Fruit fly (Drosophila melanogaster) whole organism, embryonic: ENCODE data around the gene Tusp.

Experiments
- Antp ChIP-seq: fragments of 200-800 bp; sonication (Bioruptor generic); optimal IDR thresholded peaks from 3 replicates; lab custom pipeline; 2016; ENCODE audit warnings: missing biosample characterization, missing genetic modification characterization
- Asciz ChIP-seq: fragments of 200-800 bp; sonication (Bioruptor generic); optimal IDR thresholded peaks from 2 replicates; lab custom pipeline; 2017; ENCODE audit warnings: missing biosample characterization, mild to moderate bottlenecking, missing genetic modification characterization, missing genetic modification reagents
- Bteb2 ChIP-seq: fragments of 200-800 bp; sonication (Bioruptor generic); optimal IDR thresholded peaks from 2 replicates; lab custom pipeline; 2016; ENCODE audit warnings: missing biosample characterization, missing genetic modification characterization
- CG1024 ChIP-seq: fragments of 200-800 bp; sonication (Bioruptor generic); IDR thresholded peaks from 2 replicates; pipeline ENCODE4 v1.3.6; 2022; ENCODE audit warnings: missing biosample characterization, missing genetic modification characterization
- CG10462 ChIP-seq: fragments of 200-800 bp; sonication (Bioruptor generic); optimal IDR thresholded peaks from 2 replicates; lab custom pipeline; 2016; ENCODE audit warnings: missing biosample characterization, missing genetic modification characterization
- CG10979 ChIP-seq: fragments of 200-800 bp; sonication (Bioruptor generic); optimal IDR thresholded peaks from 2 replicates; lab custom pipeline; 2018; ENCODE audit warnings: missing biosample characterization, mild to moderate bottlenecking, missing genetic modification characterization, moderate library complexity
- CG1233 ChIP-seq: fragments of 200-800 bp; sonication (Bioruptor generic); optimal IDR thresholded peaks from 4 replicates; lab custom pipeline; 2018; ENCODE audit warnings: missing biosample characterization, mild to moderate bottlenecking, missing genetic modification characterization
- CG12942 ChIP-seq: fragments of 200-800 bp; sonication (Bioruptor generic); optimal IDR thresholded peaks from 3 replicates; lab custom pipeline; 2016; ENCODE audit warnings: missing biosample characterization, missing genetic modification characterization
- CG13123 ChIP-seq: fragments of 200-800 bp; sonication (Bioruptor generic); optimal IDR thresholded peaks from 2 replicates; lab custom pipeline; 2016; ENCODE audit warnings: missing biosample characterization, missing genetic modification characterization
- CG14014 ChIP-seq: fragments of 200-800 bp; sonication (Bioruptor generic); IDR thresholded peaks from 2 replicates; pipeline ENCODE4 v1.3.6; 2022; ENCODE audit warnings: missing biosample characterization, missing genetic modification characterization
- CG1602 ChIP-seq: fragments of 200-800 bp; sonication (Bioruptor generic); optimal IDR thresholded peaks from 3 replicates; lab custom pipeline; 2016; ENCODE audit warnings: missing biosample characterization, missing genetic modification characterization
- CG1647 ChIP-seq: fragments of 200-800 bp; sonication (Bioruptor generic); optimal IDR thresholded peaks from 3 replicates; lab custom pipeline; 2016; ENCODE audit warnings: missing biosample characterization, missing genetic modification characterization
- CG16813 ChIP-seq: fragments of 200-800 bp; sonication (Bioruptor generic); IDR thresholded peaks from 3 replicates; pipeline ENCODE4 v1.3.6; 2022; ENCODE audit warnings: missing biosample characterization, missing genetic modification characterization; ENCODE audit not compliant: partially characterized antibody
- CG16815 ChIP-seq: fragments of 200-800 bp; sonication (Bioruptor generic); optimal IDR thresholded peaks from 3 replicates; lab custom pipeline; 2017; ENCODE audit warnings: missing biosample characterization, mild to moderate bottlenecking, missing genetic modification characterization
- CG17186 ChIP-seq: fragments of 200-800 bp; sonication (Bioruptor generic); optimal IDR thresholded peaks from 3 replicates; lab custom pipeline; 2017; ENCODE audit warnings: missing biosample characterization, missing genetic modification reagents, missing genetic modification characterization
- CG2199 ChIP-seq: fragments of 200-800 bp; sonication (Bioruptor generic); IDR thresholded peaks from 3 replicates; pipeline ENCODE4 v1.3.6; 2022; ENCODE audit warnings: missing biosample characterization, missing genetic modification characterization
- CG43689 ChIP-seq: fragments of 200-800 bp; sonication (Bioruptor generic); IDR thresholded peaks from 2 replicates; pipeline ENCODE4 v1.3.6; 2022; ENCODE audit warnings: missing biosample characterization, missing genetic modification characterization
- CG5953 ChIP-seq: fragments of 200-800 bp; sonication (Bioruptor generic); IDR thresholded peaks from 2 replicates; pipeline ENCODE4 v1.3.6; 2022; ENCODE audit warnings: missing biosample characterization, missing genetic modification characterization
- CG6765 ChIP-seq: fragments of 200-800 bp; sonication (Bioruptor generic); optimal IDR thresholded peaks from 3 replicates; lab custom pipeline; 2017; ENCODE audit warnings: missing biosample characterization, mild to moderate bottlenecking, missing genetic modification characterization
- CG7745 ChIP-seq: fragments of 200-800 bp; sonication (Bioruptor generic); optimal IDR thresholded peaks from 2 replicates; lab custom pipeline; 2018; ENCODE audit warnings: missing biosample characterization, mild to moderate bottlenecking, missing genetic modification characterization, moderate library complexity
- CG7839 ChIP-seq: fragments of 200-800 bp; sonication (Bioruptor generic); optimal IDR thresholded peaks from 3 replicates; lab custom pipeline; 2018; ENCODE audit warnings: missing biosample characterization, mild to moderate bottlenecking, missing genetic modification characterization, moderate library complexity
- CG7963 ChIP-seq: fragments of 200-800 bp; sonication (Bioruptor generic); IDR thresholded peaks from 3 replicates; pipeline ENCODE4 v1.3.6; 2022; ENCODE audit warnings: missing biosample characterization, missing genetic modification characterization; ENCODE audit not compliant: partially characterized antibody
- CG8290 ChIP-seq, 3 experiments: fragments of 200-800 bp; sonication (Bioruptor generic); optimal IDR thresholded peaks; 2 replicates each; lab custom pipeline; 2016 to 2019; ENCODE audit warnings: missing biosample characterization in 3 of 3, missing genetic modification characterization in 3 of 3, mild to moderate bottlenecking in 2 of 3, moderate library complexity in 1 of 3
- CHES-1-like ChIP-seq: fragments of 200-800 bp; sonication (Bioruptor generic); optimal IDR thresholded peaks from 2 replicates; lab custom pipeline; 2016; ENCODE audit warnings: missing biosample characterization, missing genetic modification characterization
- H15 ChIP-seq: fragments of 200-800 bp; sonication (Bioruptor generic); IDR thresholded peaks from 3 replicates; pipeline ENCODE4 v1.3.6; 2022; ENCODE audit warnings: missing biosample characterization, missing genetic modification characterization
- HHEX ChIP-seq: fragments of 200-800 bp; sonication (Bioruptor generic); optimal IDR thresholded peaks from 3 replicates; lab custom pipeline; 2017; ENCODE audit warnings: missing biosample characterization, mild to moderate bottlenecking, missing genetic modification characterization, missing genetic modification reagents
- Hmx ChIP-seq: fragments of 200-800 bp; sonication (Bioruptor generic); optimal IDR thresholded peaks from 2 replicates; lab custom pipeline; 2016; ENCODE audit warnings: missing biosample characterization, missing genetic modification characterization
- Lim3 ChIP-seq: fragments of 200-800 bp; sonication (Bioruptor generic); IDR thresholded peaks from 2 replicates; pipeline ENCODE4 v1.3.6; 2022; ENCODE audit warnings: missing biosample characterization, missing genetic modification characterization
- Mrtf ChIP-seq: fragments of 200-800 bp; sonication (Bioruptor generic); IDR thresholded peaks from 3 replicates; pipeline ENCODE4 v1.3.6; 2022; ENCODE audit warnings: missing biosample characterization, missing genetic modification characterization
- NC2β ChIP-seq: fragments of 200-800 bp; sonication (Bioruptor generic); optimal IDR thresholded peaks from 2 replicates; lab custom pipeline; 2016; ENCODE audit warnings: missing biosample characterization, missing genetic modification characterization
- Nf-YA ChIP-seq: fragments of 200-800 bp; sonication (Bioruptor generic); IDR thresholded peaks from 2 replicates; pipeline ENCODE4 v1.3.6; 2022; ENCODE audit warnings: missing biosample characterization, missing genetic modification characterization
- Spps ChIP-seq: fragments of 200-800 bp; sonication (Bioruptor generic); optimal IDR thresholded peaks from 2 replicates; lab custom pipeline; 2018; ENCODE audit warnings: missing biosample characterization, mild to moderate bottlenecking, missing genetic modification characterization
- Sry-β ChIP-seq: fragments of 200-800 bp; sonication (Bioruptor generic); optimal IDR thresholded peaks from 2 replicates; lab custom pipeline; 2018; ENCODE audit warnings: missing biosample characterization, mild to moderate bottlenecking, missing genetic modification characterization, moderate library complexity
- abd-A ChIP-seq: fragments of 200-800 bp; sonication (Bioruptor generic); optimal IDR thresholded peaks from 3 replicates; lab custom pipeline; 2019; ENCODE audit warnings: missing biosample characterization, mild to moderate bottlenecking, missing genetic modification characterization, moderate library complexity
- bowl ChIP-seq: fragments of 200-800 bp; sonication (Bioruptor generic); IDR thresholded peaks from 2 replicates; pipeline ENCODE4 v1.3.6; 2022; ENCODE audit warnings: missing biosample characterization, missing genetic modification characterization
- br ChIP-seq: fragments of >200 bp; optimal IDR thresholded peaks from 2 replicates; lab custom pipeline; 2017
- chn ChIP-seq: fragments of 200-800 bp; sonication (Bioruptor generic); optimal IDR thresholded peaks from 2 replicates; lab custom pipeline; 2016; ENCODE audit warnings: missing biosample characterization, missing genetic modification characterization
- crol ChIP-seq: fragments of 200-800 bp; sonication (Bioruptor generic); IDR thresholded peaks from 2 replicates; pipeline ENCODE4 v1.3.6; 2022; ENCODE audit warnings: missing biosample characterization, missing genetic modification characterization
- dan ChIP-seq: fragments of 200-800 bp; sonication (Bioruptor generic); IDR thresholded peaks from 2 replicates; pipeline ENCODE4 v1.3.6; 2022; ENCODE audit warnings: missing biosample characterization, missing genetic modification characterization
- dmrt11E ChIP-seq: fragments of 200-800 bp; sonication (Bioruptor generic); optimal IDR thresholded peaks from 3 replicates; lab custom pipeline; 2018; ENCODE audit warnings: missing biosample characterization, mild to moderate bottlenecking, missing genetic modification characterization, moderate library complexity
- en ChIP-seq: fragments of 200-800 bp; sonication (Bioruptor generic); optimal IDR thresholded peaks from 2 replicates; lab custom pipeline; 2016; ENCODE audit warnings: missing biosample characterization, missing genetic modification characterization
- fd102C ChIP-seq: fragments of 200-800 bp; sonication (Bioruptor generic); optimal IDR thresholded peaks from 2 replicates; lab custom pipeline; 2018; ENCODE audit warnings: missing biosample characterization, mild to moderate bottlenecking, missing genetic modification characterization, moderate library complexity
- gce ChIP-seq: fragments of 200-800 bp; sonication (Bioruptor generic); IDR thresholded peaks from 3 replicates; pipeline ENCODE4 v1.3.6; 2022; ENCODE audit warnings: missing biosample characterization, missing genetic modification characterization
- ham ChIP-seq: fragments of 200-800 bp; sonication (Bioruptor generic); IDR thresholded peaks from 2 replicates; pipeline ENCODE4 v1.3.6; 2022; ENCODE audit warnings: missing biosample characterization, missing genetic modification characterization
- hth ChIP-seq: fragments of >200 bp; optimal IDR thresholded peaks from 2 replicates; lab custom pipeline; 2017; ENCODE audit warnings: inconsistent platforms
- klu ChIP-seq: fragments of 200-800 bp; sonication (Bioruptor generic); IDR thresholded peaks from 2 replicates; pipeline ENCODE4 v1.3.6; 2022; ENCODE audit warnings: missing biosample characterization, missing genetic modification characterization
- p53 ChIP-seq: fragments of 200-800 bp; sonication (Bioruptor generic); optimal IDR thresholded peaks from 2 replicates; lab custom pipeline; 2016; ENCODE audit warnings: missing biosample characterization, missing genetic modification characterization
- ro ChIP-seq: fragments of 200-800 bp; sonication (Bioruptor generic); IDR thresholded peaks from 2 replicates; pipeline ENCODE4 v1.3.6; 2022; ENCODE audit warnings: missing biosample characterization, missing genetic modification characterization
- shn ChIP-seq: fragments of 200-800 bp; sonication (Bioruptor generic); optimal IDR thresholded peaks from 3 replicates; lab custom pipeline; 2016; ENCODE audit warnings: missing biosample characterization, missing genetic modification characterization
- stc ChIP-seq: fragments of 200-800 bp; sonication (Bioruptor generic); IDR thresholded peaks from 2 replicates; pipeline ENCODE4 v1.3.6; 2022; ENCODE audit warnings: missing biosample characterization, missing genetic modification characterization
- twi ChIP-seq: fragments of 200-800 bp; optimal IDR thresholded peaks from 2 replicates; lab custom pipeline; 2019; ENCODE audit warnings: missing biosample characterization, mild to moderate bottlenecking, missing genetic modification characterization, moderate library complexity
- wor ChIP-seq: fragments of 200-800 bp; sonication (Bioruptor generic); IDR thresholded peaks from 2 replicates; pipeline ENCODE4 v1.3.6; 2022; ENCODE audit warnings: missing biosample characterization, missing genetic modification characterization

Tusp gene

DNA sequence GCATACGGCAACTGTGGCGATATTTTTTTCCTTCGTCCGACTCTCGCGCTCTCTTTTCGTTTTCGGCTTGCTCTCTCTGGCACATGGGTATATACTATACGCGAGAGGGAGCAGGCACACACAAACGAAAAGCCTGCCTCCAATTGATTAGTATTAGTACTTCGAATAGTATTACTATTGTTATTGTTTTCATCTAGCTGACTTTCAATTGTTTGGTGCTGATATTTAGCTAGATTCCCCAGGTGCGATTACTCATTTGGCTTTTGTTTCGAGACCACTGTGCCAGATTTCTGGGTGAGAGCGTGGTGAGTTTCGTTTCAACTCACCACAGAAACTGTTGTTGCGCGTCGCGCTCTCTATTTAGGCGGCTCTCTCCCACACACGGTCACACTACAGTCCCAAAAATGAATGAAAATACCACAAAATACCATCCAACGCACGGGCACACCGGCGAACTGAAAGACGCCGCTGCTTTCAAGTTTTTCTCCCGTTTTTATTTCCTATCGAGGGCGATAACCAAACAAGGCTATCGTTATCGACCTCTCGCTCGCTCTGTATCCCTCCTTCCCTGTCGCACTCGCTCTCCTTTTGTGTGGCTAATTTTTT is 26.3 kb upstream of the Tusp start (continued):
- TF ChIP-seq CG10979 (peak; percentile 51), bowl (GFP tag; lab: Robert Waterston, UW) (no peak), CG1647 (GFP tag; lab: Kevin White, UChicago) (no peak), wor (GFP tag; lab: Robert Waterston, UW) (no peak), Hmx (GFP tag; lab: Kevin White, UChicago) (no peak), Nf-YA (GFP tag; lab: Robert Waterston, UW) (no peak), Sry-β (GFP tag; lab: Kevin White, UChicago) (no peak), abd-A (tag; lab: Kevin White, UChicago) (no peak), CG13123 (GFP tag; lab: Kevin White, UChicago) (no peak), CG10462 (GFP tag; lab: Kevin White, UChicago) (no peak), br (no peak), CG1233 (GFP tag; lab: Kevin White, UChicago) (peak; percentile 2), Antp (GFP tag; lab: Kevin White, UChicago) (peak; percentile 43), CG6765 (GFP tag; lab: Kevin White, UChicago) (peak; percentile 67), klu (GFP tag; lab: Robert Waterston, UW) (no peak), Mrtf (no peak), twi (no peak), CG7745 (tag; lab: Kevin White, UChicago) (no peak), gce (no peak), dmrt11E (peak; percentile 14), p53 (no peak), CG14014 (GFP tag; lab: Robert Waterston, UW) (no peak), NC2β (GFP tag; lab: Kevin White, UChicago) (peak; percentile 42), Bteb2 (GFP tag; lab: Kevin White, UChicago) (no peak), ham (no peak), stc (GFP tag; lab: Robert Waterston, UW) (no peak), fd102C (GFP tag; lab: Kevin White, UChicago) (no peak), HHEX (GFP tag; lab: Kevin White, UChicago) (peak; percentile 63), chn (peak; percentile 54), crol (GFP tag; lab: Robert Waterston, UW) (no peak), dan (no peak), CG17186 (peak; percentile 64), Asciz (GFP tag; lab: Kevin White, UChicago) (peak; percentile 53), CG1024 (GFP tag; lab: Robert Waterston, UW) (no peak), CHES-1-like (peak; percentile 84), Spps (tag; lab: Kevin White, UChicago) (peak; percentile 25), H15 (no peak), ro (GFP tag; lab: Robert Waterston, UW) (no peak), shn (GFP tag; lab: Kevin White, UChicago) (no peak), en (GFP tag; lab: Kevin White, UChicago) (no peak), CG16813 (no peak), hth (lab: Kevin White, UChicago) (no peak), CG12942 (GFP tag; lab: Kevin White, UChicago) (peak; percentile 8), CG5953 (GFP tag; lab: Robert Waterston, UW) (no peak), CG7963 (GFP tag; lab: Robert Waterston, UW) (no peak), CG2199 (no peak), CG8290 (GFP tag; optimal IDR thresholded peaks at IDR 0.05; lab: Kevin White, UChicago) (no peak), CG8290 (tag; optimal IDR thresholded peaks at IDR 0.05; lab: Kevin White, UChicago) (peak in 1 of 2 experiments; percentile 88), CG16815 (GFP tag; lab: Kevin White, UChicago) (no peak), CG1602 (GFP tag; lab: Kevin White, UChicago) (no peak), Lim3 (GFP tag; lab: Robert Waterston, UW) (no peak), CG43689 (GFP tag; lab: Robert Waterston, UW) (no peak), CG7839 (tag; lab: Kevin White, UChicago) (peak; percentile 48)
